Worm (Caenorhabditis elegans): ENCODE results near the gene cpg-18.

ce11 chrIV:5755922-5756321, 21.1 kb downstream of the cpg-18 start:
- TF ChIP-seq fos-1 (tag; optimal IDR thresholded peaks at IDR 0.05) (peak; percentile 13), nhr-6 (tag; optimal IDR thresholded peaks at IDR 0.05) (no peak), R02D3.7 (tag; optimal IDR thresholded peaks at IDR 0.05) (no peak), dmd-4 (tag; optimal IDR thresholded peaks at IDR 0.05) (no peak), ama-1 (optimal IDR thresholded peaks at IDR 0.05) (no peak), ceh-82 (tag; optimal IDR thresholded peaks at IDR 0.05) (no peak), unc-55 (GFP tag; optimal IDR thresholded peaks at IDR 0.05) (no peak), mdl-1 (tag; optimal IDR thresholded peaks at IDR 0.05) (no peak), unc-62 (GFP tag; optimal IDR thresholded peaks at IDR 0.05) (no peak)
